Fruit fly (Drosophila melanogaster) whole organism, prepupa: ENCODE results near the gene Elal.

Experiments
- CG10631 ChIP-seq: fragments of 200-800 bp; sonication (Bioruptor generic); optimal IDR thresholded peaks from 2 replicates; lab custom pipeline; 2016; ENCODE audit warnings: missing biosample characterization, missing genetic modification characterization
- CG11762 ChIP-seq: fragments of 200-800 bp; sonication (Bioruptor generic); optimal IDR thresholded peaks from 3 replicates; lab custom pipeline; 2016; ENCODE audit warnings: missing biosample characterization, missing genetic modification characterization; ENCODE audit not compliant: insufficient read depth
- CG31627 ChIP-seq: fragments of 200-800 bp; sonication (Bioruptor generic); optimal IDR thresholded peaks from 3 replicates; lab custom pipeline; 2016; ENCODE audit warnings: missing biosample characterization, missing genetic modification characterization
- Hr38 ChIP-seq: sonication (Bioruptor generic); optimal IDR thresholded peaks from 2 replicates; lab custom pipeline; 2016; ENCODE audit warnings: missing biosample characterization, missing genetic modification characterization
- Met ChIP-seq: fragments of 200-800 bp; sonication (Bioruptor generic); optimal IDR thresholded peaks from 3 replicates; lab custom pipeline; 2016; ENCODE audit warnings: missing biosample characterization, missing genetic modification characterization
- fkh ChIP-seq: fragments of 200-800 bp; sonication (Bioruptor generic); optimal IDR thresholded peaks from 3 replicates; lab custom pipeline; 2017; ENCODE audit warnings: missing biosample characterization, mild to moderate bottlenecking, missing genetic modification characterization, moderate library complexity
- ss ChIP-seq, 2 experiments: fragments of 200-800 bp; sonication (Bioruptor generic); optimal IDR thresholded peaks; 2 replicates in 1 of 2; 3 replicates in 1 of 2; lab custom pipeline; 2017 to 2018; ENCODE audit warnings: mild to moderate bottlenecking in 2 of 2, missing biosample characterization in 2 of 2, missing genetic modification characterization in 2 of 2, moderate library complexity in 1 of 2

DNA sequence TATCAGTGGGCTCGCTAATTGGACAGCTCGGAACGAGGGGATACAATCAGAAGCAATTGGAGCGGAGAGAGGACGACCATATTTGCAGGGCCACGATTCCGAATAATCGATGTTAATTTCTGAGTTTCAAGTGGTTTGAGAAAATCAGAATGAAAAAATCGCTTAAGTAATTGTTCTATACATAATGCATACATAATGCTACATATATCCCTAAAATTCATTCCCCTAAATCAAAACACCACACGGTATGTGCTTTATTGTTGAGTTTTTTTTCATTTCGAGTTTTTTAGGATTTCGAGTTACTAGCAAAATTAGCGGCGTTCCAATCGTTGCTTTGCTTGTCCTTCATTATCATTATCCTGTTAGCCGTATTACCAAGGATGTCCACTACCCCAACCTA lies 39.6 kb upstream of the Elal start, which contains the start of gene niki:
- TF ChIP-seq Met (GFP tag; lab: Kevin White, UChicago) (no peak), ss (GFP tag; optimal IDR thresholded peaks at IDR 0.05; lab: Kevin White, UChicago) (no peak), fkh (GFP tag; lab: Kevin White, UChicago) (no peak), CG10631 (GFP tag; lab: Kevin White, UChicago) (no peak), CG31627 (GFP tag; lab: Kevin White, UChicago) (no peak), CG11762 (GFP tag; lab: Kevin White, UChicago) (no peak), Hr38 (GFP tag; lab: Kevin White, UChicago) (no peak)
